Fruit fly (Drosophila melanogaster): ENCODE data around the gene CG32266.

Gene CG32266

DNA sequence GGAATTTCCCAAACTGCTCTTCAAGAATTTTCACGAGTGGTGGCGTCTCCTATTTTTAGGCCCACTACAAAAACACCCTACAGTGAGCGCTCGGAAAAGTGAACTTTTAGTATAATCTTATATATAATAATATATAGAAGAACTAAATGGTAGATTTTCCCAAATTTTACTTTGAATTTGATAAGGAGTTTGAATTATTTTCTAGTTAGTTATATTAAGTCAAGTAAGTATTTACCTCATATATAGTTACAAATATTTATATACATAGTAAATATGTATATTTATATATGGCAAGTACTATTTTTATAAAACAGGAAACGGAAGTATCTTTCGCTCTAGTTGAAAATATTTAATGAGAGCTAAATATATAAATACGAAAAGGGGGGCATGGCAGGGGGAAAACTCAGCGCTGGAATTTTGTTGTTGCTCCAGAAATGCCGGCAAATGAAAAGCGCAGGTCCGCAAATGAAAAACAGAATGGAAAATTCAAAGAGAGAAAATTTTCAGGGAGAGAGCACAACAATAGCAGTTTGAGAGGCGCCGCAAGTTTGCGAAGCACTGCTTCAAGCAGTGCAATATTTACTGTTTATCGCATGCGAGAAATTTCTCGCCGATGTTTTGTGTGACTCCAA lies 1.7 kb upstream of the CG32266 start (continued):
- TF ChIP-seq MTF-1 (GFP tag; optimal IDR thresholded peaks at IDR 0.05; ENCODE audit: borderline replicate concordance) (no peak), CG2199 (GFP tag; IDR thresholded peaks at IDR 0.05) (peak; percentile 94), CG10147 (GFP tag; optimal IDR thresholded peaks at IDR 0.05) (no peak), pb (GFP tag; optimal IDR thresholded peaks at IDR 0.05) (no peak), tap (tag; optimal IDR thresholded peaks at IDR 0.05) (peak; percentile 27), CG10565 (GFP tag; optimal IDR thresholded peaks at IDR 0.05) (no peak), CG11093 (GFP tag; IDR thresholded peaks at IDR 0.05) (no peak), cwo (GFP tag; optimal IDR thresholded peaks at IDR 0.05) (peak; percentile 11), sens-2 (GFP tag; IDR thresholded peaks at IDR 0.05) (no peak), CG1792 (GFP tag; optimal IDR thresholded peaks at IDR 0.05) (no peak), Antp (GFP tag; optimal IDR thresholded peaks at IDR 0.05) (no peak), B-H2 (GFP tag; optimal IDR thresholded peaks at IDR 0.05) (peak; percentile 3), ab (GFP tag; optimal IDR thresholded peaks at IDR 0.05) (no peak), Hey (tag; optimal IDR thresholded peaks at IDR 0.05) (no peak), CG7271 (tag; optimal IDR thresholded peaks at IDR 0.05) (no peak), Fer1 (GFP tag; optimal IDR thresholded peaks at IDR 0.05) (peak; percentile 8), CG14050 (GFP tag; IDR thresholded peaks at IDR 0.05) (no peak), CG6175 (GFP tag; IDR thresholded peaks at IDR 0.05) (no peak), Oli (tag; optimal IDR thresholded peaks at IDR 0.05) (no peak), usp (GFP tag; optimal IDR thresholded peaks at IDR 0.05) (no peak), CG4282 (GFP tag; optimal IDR thresholded peaks at IDR 0.05) (no peak), CG13894 (tag; optimal IDR thresholded peaks at IDR 0.05) (peak; percentile 33), Dip3 (GFP tag; optimal IDR thresholded peaks at IDR 0.05) (no peak), insv (GFP tag; optimal IDR thresholded peaks at IDR 0.05) (no peak), CG11560 (tag; IDR thresholded peaks at IDR 0.05) (no peak), CG4854 (GFP tag; optimal IDR thresholded peaks at IDR 0.05) (no peak), cas (GFP tag; IDR thresholded peaks at IDR 0.05) (no peak), CG17912 (GFP tag; optimal IDR thresholded peaks at IDR 0.05) (no peak), Hr78 (GFP tag; optimal IDR thresholded peaks at IDR 0.05) (no peak), CG11695 (GFP tag; IDR thresholded peaks at IDR 0.05) (no peak), trem (tag; optimal IDR thresholded peaks at IDR 0.05) (no peak), fd64A (GFP tag; optimal IDR thresholded peaks at IDR 0.05) (no peak), Ssrp (tag; optimal IDR thresholded peaks at IDR 0.05) (peak; percentile 9), CG14710 (tag; optimal IDR thresholded peaks at IDR 0.05) (peak; percentile 11), Aef1 (GFP tag; IDR thresholded peaks at IDR 0.05) (no peak), dysf (GFP tag; IDR thresholded peaks at IDR 0.05) (0 out of 3 replicates have a peak, but pooled peaks have one; percentile 49), CG9437 (GFP tag; optimal IDR thresholded peaks at IDR 0.05) (peak; percentile 36), Hr39 (optimal IDR thresholded peaks at IDR 0.05) (no peak), amos (GFP tag; IDR thresholded peaks at IDR 0.05; ENCODE audit: partially characterized antibody) (peak; percentile 75), Hand (GFP tag; optimal IDR thresholded peaks at IDR 0.05) (no peak), rib (GFP tag; IDR thresholded peaks at IDR 0.05) (no peak), ssp (GFP tag; IDR thresholded peaks at IDR 0.05) (no peak), CG14667 (GFP tag; IDR thresholded peaks at IDR 0.05) (no peak), Hmx (GFP tag; optimal IDR thresholded peaks at IDR 0.05) (no peak), CG12942 (GFP tag; optimal IDR thresholded peaks at IDR 0.05) (no peak), CG2889 (GFP tag; IDR thresholded peaks at IDR 0.05) (no peak), CG6791 (GFP tag; IDR thresholded peaks at IDR 0.05; ENCODE audit: partially characterized antibody) (peak; percentile 70), CG11456 (GFP tag; IDR thresholded peaks at IDR 0.05) (no peak; the same call in 2 of the 3 replicates), slp2 (GFP tag; optimal IDR thresholded peaks at IDR 0.05) (no peak), CG4730 (GFP tag; IDR thresholded peaks at IDR 0.05) (no peak), CG13624 (GFP tag; optimal IDR thresholded peaks at IDR 0.05) (no peak)

Measured in whole organism, embryonic.